Fruit fly (Drosophila melanogaster) whole organism, embryonic: Measurements from ENCODE around the gene Taf2.

Experiments used
- B-H2 ChIP-seq: fragments of 200-800 bp; sonication (Bioruptor generic); optimal IDR thresholded peaks from 2 replicates; lab custom pipeline; 2018; ENCODE audit warnings: missing biosample characterization, mild to moderate bottlenecking, missing genetic modification characterization
- CG10959 ChIP-seq: fragments of 200-800 bp; sonication (Bioruptor generic); IDR thresholded peaks from 2 replicates; pipeline ENCODE4 v1.3.6; 2022; ENCODE audit warnings: missing biosample characterization, missing genetic modification characterization
- CG11504 ChIP-seq: fragments of 200-800 bp; sonication (Bioruptor generic); optimal IDR thresholded peaks from 3 replicates; lab custom pipeline; 2019; ENCODE audit warnings: missing biosample characterization, mild to moderate bottlenecking, missing genetic modification characterization, moderate library complexity
- CG11696 ChIP-seq: fragments of 200-800 bp; sonication (Bioruptor generic); IDR thresholded peaks from 2 replicates; pipeline ENCODE4 v1.3.6; 2022; ENCODE audit warnings: missing biosample characterization, missing genetic modification characterization
- CG12071 ChIP-seq: fragments of 200-800 bp; sonication (Bioruptor generic); optimal IDR thresholded peaks from 3 replicates; lab custom pipeline; 2018; ENCODE audit warnings: missing biosample characterization, mild to moderate bottlenecking, missing genetic modification characterization
- CG12659 ChIP-seq: fragments of 200-800 bp; sonication (Bioruptor generic); optimal IDR thresholded peaks from 3 replicates; lab custom pipeline; 2017; ENCODE audit warnings: mild to moderate bottlenecking, missing biosample characterization, missing genetic modification reagents, missing genetic modification characterization
- CG13424 ChIP-seq: fragments of 200-800 bp; sonication (Bioruptor generic); optimal IDR thresholded peaks from 2 replicates; lab custom pipeline; 2019; ENCODE audit warnings: missing biosample characterization, mild to moderate bottlenecking, missing genetic modification characterization, moderate library complexity
- CG14667 ChIP-seq: fragments of 200-800 bp; sonication (Bioruptor generic); IDR thresholded peaks from 2 replicates; pipeline ENCODE4 v1.3.6; 2022; ENCODE audit warnings: missing biosample characterization, missing genetic modification characterization
- CG15011 ChIP-seq: fragments of 200-800 bp; sonication (Bioruptor generic); optimal IDR thresholded peaks from 3 replicates; lab custom pipeline; 2018; ENCODE audit warnings: missing biosample characterization, mild to moderate bottlenecking, missing genetic modification characterization
- CG15073 ChIP-seq: fragments of 200-800 bp; sonication (Bioruptor generic); optimal IDR thresholded peaks from 2 replicates; lab custom pipeline; 2016; ENCODE audit warnings: missing biosample characterization, missing genetic modification characterization
- CG18011 ChIP-seq: fragments of 200-800 bp; sonication (Bioruptor generic); optimal IDR thresholded peaks from 2 replicates; lab custom pipeline; 2017; ENCODE audit warnings: missing biosample characterization, missing genetic modification characterization, mild to moderate bottlenecking, moderate library complexity, missing genotype
- CG31365 ChIP-seq: fragments of 200-800 bp; sonication (Bioruptor generic); optimal IDR thresholded peaks from 2 replicates; lab custom pipeline; 2018; ENCODE audit warnings: missing biosample characterization, mild to moderate bottlenecking, missing genetic modification characterization
- CG32767 ChIP-seq: fragments of 200-800 bp; sonication (Bioruptor generic); IDR thresholded peaks from 2 replicates; pipeline ENCODE4 v1.3.6; 2022; ENCODE audit warnings: missing biosample characterization, missing genetic modification characterization
- CG33213 ChIP-seq: fragments of 200-800 bp; sonication (Bioruptor generic); optimal IDR thresholded peaks from 3 replicates; lab custom pipeline; 2016; ENCODE audit warnings: missing biosample characterization, missing genetic modification characterization
- CG5245 ChIP-seq: fragments of 200-800 bp; sonication (Bioruptor generic); optimal IDR thresholded peaks from 3 replicates; lab custom pipeline; 2016; ENCODE audit warnings: missing biosample characterization, missing genetic modification characterization
- CG6813 ChIP-seq: fragments of 200-800 bp; sonication (Bioruptor generic); optimal IDR thresholded peaks from 2 replicates; lab custom pipeline; 2017; ENCODE audit warnings: missing biosample characterization, missing genetic modification characterization, mild to moderate bottlenecking, moderate library complexity, missing genetic modification reagents
- CG8089 ChIP-seq: fragments of 200-800 bp; sonication (Bioruptor generic); optimal IDR thresholded peaks from 3 replicates; lab custom pipeline; 2016; ENCODE audit warnings: missing biosample characterization, missing genetic modification characterization
- D19B ChIP-seq: fragments of 200-800 bp; sonication (Bioruptor generic); optimal IDR thresholded peaks from 2 replicates; lab custom pipeline; 2017; ENCODE audit warnings: missing biosample characterization, mild to moderate bottlenecking, missing genetic modification characterization
- Gsc ChIP-seq: fragments of 200-800 bp; sonication (Bioruptor generic); IDR thresholded peaks from 2 replicates; pipeline ENCODE4 v1.3.6; 2022; ENCODE audit warnings: missing biosample characterization, missing genetic modification characterization
- Hr3 ChIP-seq: fragments of 200-800 bp; sonication (Bioruptor generic); optimal IDR thresholded peaks from 3 replicates; lab custom pipeline; 2016; ENCODE audit warnings: missing biosample characterization, missing genetic modification characterization
- Hsf ChIP-seq: fragments of 200-800 bp; sonication (Bioruptor generic); optimal IDR thresholded peaks from 3 replicates; lab custom pipeline; 2016; ENCODE audit warnings: missing biosample characterization, missing genetic modification characterization
- Jarid2 ChIP-seq: fragments of 200-800 bp; sonication (Bioruptor generic); optimal IDR thresholded peaks from 3 replicates; lab custom pipeline; 2017; ENCODE audit warnings: mild to moderate bottlenecking, missing biosample characterization, missing genetic modification reagents, missing genetic modification characterization
- Nf-YB ChIP-seq: fragments of 200-800 bp; sonication (Bioruptor generic); optimal IDR thresholded peaks from 3 replicates; lab custom pipeline; 2019; ENCODE audit warnings: missing biosample characterization, mild to moderate bottlenecking, missing genetic modification characterization, moderate library complexity
- Rfx ChIP-seq: fragments of 200-800 bp; sonication (Bioruptor generic); IDR thresholded peaks from 2 replicates; pipeline ENCODE4 v1.3.6; 2022; ENCODE audit warnings: missing biosample characterization, missing genetic modification characterization
- Rx ChIP-seq: fragments of 200-800 bp; sonication (Bioruptor generic); IDR thresholded peaks from 2 replicates; pipeline ENCODE4 v1.3.6; 2022; ENCODE audit warnings: missing biosample characterization, missing genetic modification characterization
- Trl ChIP-seq, 3 experiments: fragments of >200 bp in 2 of 3; fragments of 200-800 bp in 1 of 3; sonication (Bioruptor generic) in 1 of 3; optimal IDR thresholded peaks; 2 replicates in 1 of 3; 3 replicates in 2 of 3; lab custom pipeline; 2016 to 2017; ENCODE audit warnings: missing biosample characterization in 1 of 3, missing genetic modification characterization in 1 of 3
- abd-A ChIP-seq: fragments of 200-800 bp; sonication (Bioruptor generic); optimal IDR thresholded peaks from 3 replicates; lab custom pipeline; 2019; ENCODE audit warnings: missing biosample characterization, mild to moderate bottlenecking, missing genetic modification characterization, moderate library complexity
- ase ChIP-seq: fragments of 200-800 bp; sonication (Bioruptor generic); IDR thresholded peaks from 3 replicates; pipeline ENCODE4 v1.3.6; 2022; ENCODE audit warnings: missing biosample characterization, missing genetic modification characterization
- ato ChIP-seq: fragments of 200-800 bp; sonication (Bioruptor generic); IDR thresholded peaks from 2 replicates; pipeline ENCODE4 v1.3.6; 2022; ENCODE audit warnings: missing biosample characterization, missing genetic modification characterization; ENCODE audit not compliant: partially characterized antibody
- bcd ChIP-seq: fragments of 200-800 bp; sonication (Bioruptor generic); optimal IDR thresholded peaks from 2 replicates; lab custom pipeline; 2017; ENCODE audit warnings: missing biosample characterization, mild to moderate bottlenecking, missing genetic modification characterization
- bsh ChIP-seq, 2 experiments: fragments of 200-800 bp; sonication (Bioruptor generic); optimal IDR thresholded peaks; 2 replicates each; lab custom pipeline; 2017 to 2018; ENCODE audit warnings: mild to moderate bottlenecking in 2 of 2, missing biosample characterization in 2 of 2, missing genetic modification characterization in 2 of 2, moderate library complexity in 1 of 2
- caup ChIP-seq: fragments of 200-800 bp; sonication (Bioruptor generic); optimal IDR thresholded peaks from 3 replicates; lab custom pipeline; 2017; ENCODE audit warnings: missing biosample characterization, mild to moderate bottlenecking, missing genetic modification characterization, moderate library complexity; ENCODE audit not compliant: severe bottlenecking
- chn ChIP-seq: fragments of 200-800 bp; sonication (Bioruptor generic); optimal IDR thresholded peaks from 2 replicates; lab custom pipeline; 2016; ENCODE audit warnings: missing biosample characterization, missing genetic modification characterization
- crol ChIP-seq: fragments of 200-800 bp; sonication (Bioruptor generic); IDR thresholded peaks from 2 replicates; pipeline ENCODE4 v1.3.6; 2022; ENCODE audit warnings: missing biosample characterization, missing genetic modification characterization
- da ChIP-seq: fragments of 200-800 bp; sonication (Bioruptor generic); optimal IDR thresholded peaks from 2 replicates; lab custom pipeline; 2016; ENCODE audit warnings: missing biosample characterization, missing genetic modification characterization
- dpn ChIP-seq, 2 experiments: fragments of 200-800 bp; sonication (Bioruptor generic); optimal IDR thresholded peaks; 3 replicates each; lab custom pipeline; 2016; ENCODE audit warnings: missing biosample characterization in 2 of 2, missing genetic modification characterization in 2 of 2
- fd64A ChIP-seq: fragments of 200-800 bp; sonication (Bioruptor generic); optimal IDR thresholded peaks from 3 replicates; lab custom pipeline; 2018; ENCODE audit warnings: missing biosample characterization, mild to moderate bottlenecking, missing genetic modification characterization
- gcm ChIP-seq: fragments of 200-800 bp; sonication (Bioruptor generic); optimal IDR thresholded peaks from 2 replicates; lab custom pipeline; 2019; ENCODE audit warnings: missing biosample characterization, mild to moderate bottlenecking, missing genetic modification characterization, moderate library complexity
- gsb ChIP-seq: fragments of 200-800 bp; sonication (Bioruptor generic); IDR thresholded peaks from 2 replicates; pipeline ENCODE4 v1.3.6; 2022; ENCODE audit warnings: missing biosample characterization, missing genetic modification characterization
- ind ChIP-seq: fragments of 200-800 bp; sonication (Bioruptor generic); optimal IDR thresholded peaks from 3 replicates; lab custom pipeline; 2016; ENCODE audit warnings: missing biosample characterization, missing genetic modification characterization
- jigr1 ChIP-seq: fragments of 200-800 bp; sonication (Bioruptor generic); IDR thresholded peaks from 3 replicates; pipeline ENCODE4 v1.3.6; 2022; ENCODE audit warnings: missing biosample characterization, missing genetic modification characterization
- otp ChIP-seq: fragments of 200-800 bp; sonication (Bioruptor generic); IDR thresholded peaks from 3 replicates; pipeline ENCODE4, ENCODE4 v1.3.6; 2022; ENCODE audit warnings: missing biosample characterization, missing genetic modification characterization
- pfk ChIP-seq: fragments of 200-800 bp; sonication (Bioruptor generic); optimal IDR thresholded peaks from 2 replicates; lab custom pipeline; 2018; ENCODE audit warnings: missing biosample characterization, mild to moderate bottlenecking, missing genetic modification characterization, moderate library complexity
- sens-2 ChIP-seq: fragments of 200-800 bp; sonication (Bioruptor generic); IDR thresholded peaks from 2 replicates; pipeline ENCODE4 v1.3.6; 2022; ENCODE audit warnings: missing biosample characterization, missing genetic modification characterization
- sima ChIP-seq: fragments of 200-800 bp; sonication (Bioruptor generic); optimal IDR thresholded peaks from 2 replicates; lab custom pipeline; 2016; ENCODE audit warnings: missing biosample characterization, missing genetic modification characterization
- stc ChIP-seq: fragments of 200-800 bp; sonication (Bioruptor generic); IDR thresholded peaks from 2 replicates; pipeline ENCODE4 v1.3.6; 2022; ENCODE audit warnings: missing biosample characterization, missing genetic modification characterization
- tgo ChIP-seq: fragments of 200-800 bp; sonication (Bioruptor generic); IDR thresholded peaks from 3 replicates; pipeline ENCODE4 v1.3.6; 2022; ENCODE audit warnings: missing biosample characterization, missing genetic modification characterization
- ttk ChIP-seq: fragments of 200-800 bp; sonication (Bioruptor generic); IDR thresholded peaks from 2 replicates; pipeline ENCODE4 v2.1.2; 2022; ENCODE audit warnings: missing biosample characterization, missing genetic modification characterization
- unc-4 ChIP-seq: fragments of 200-800 bp; sonication (Bioruptor generic); IDR thresholded peaks from 2 replicates; pipeline ENCODE4 v1.3.6; 2022; ENCODE audit warnings: missing biosample characterization, missing genetic modification characterization; ENCODE audit not compliant: partially characterized antibody
- yki ChIP-seq: fragments of >200 bp; optimal IDR thresholded peaks from 3 replicates; lab custom pipeline; 2018
- zfh2 ChIP-seq: fragments of 200-800 bp; sonication (Bioruptor generic); optimal IDR thresholded peaks from 2 replicates; lab custom pipeline; 2016; ENCODE audit warnings: missing biosample characterization, missing genetic modification characterization

Gene Taf2

dm6 chr3L:9888630-9889130, at the start of gene Taf2, which contains the start of gene CalpB (continued):
- peak; percentile 85 for TF ChIP-seq Rfx (GFP tag; lab: Robert Waterston, UW)
- TF ChIP-seq dpn (GFP tag; optimal IDR thresholded peaks at IDR 0.05; lab: Kevin White, UChicago) = peak; percentile 46 to 82
- TF ChIP-seq B-H2 (GFP tag; lab: Kevin White, UChicago) = no peak
- TF ChIP-seq Gsc = no peak
- TF ChIP-seq CG8089 (GFP tag; lab: Kevin White, UChicago) = no peak
- TF ChIP-seq CG31365 = no peak
- TF ChIP-seq bcd (GFP tag; lab: Kevin White, UChicago) = peak; percentile 91
- no peak for TF ChIP-seq abd-A (tag; lab: Kevin White, UChicago)
- no peak for TF ChIP-seq gcm (GFP tag; lab: Kevin White, UChicago)
- peak; percentile 72 for TF ChIP-seq CG32767 (GFP tag; lab: Robert Waterston, UW)
- peak; percentile 36 to 85 for TF ChIP-seq bsh (GFP tag; optimal IDR thresholded peaks at IDR 0.05; lab: Kevin White, UChicago)
- peak; percentile 72 for TF ChIP-seq caup (GFP tag; lab: Kevin White, UChicago)
- TF ChIP-seq Nf-YB = peak; percentile 72
- TF ChIP-seq CG33213 = no peak
- peak; percentile 91 for TF ChIP-seq CG12659
- TF ChIP-seq da (GFP tag; lab: Kevin White, UChicago) = no peak
- TF ChIP-seq CG11696 (GFP tag; lab: Robert Waterston, UW) = no peak
- peak; percentile 61 for TF ChIP-seq CG14667 (GFP tag; lab: Robert Waterston, UW)
- TF ChIP-seq Jarid2 (GFP tag; lab: Kevin White, UChicago) = no peak
- TF ChIP-seq CG6813 (GFP tag; lab: Kevin White, UChicago) = peak; percentile 70
- TF ChIP-seq Rx = no peak
- peak; percentile 16 for TF ChIP-seq CG15073 (GFP tag; lab: Kevin White, UChicago)
- TF ChIP-seq Hr3 (GFP tag; lab: Kevin White, UChicago) = peak; percentile 81
- TF ChIP-seq fd64A (GFP tag; lab: Kevin White, UChicago) = no peak
- no peak for TF ChIP-seq Trl (optimal IDR thresholded peaks at IDR 0.05; lab: Kevin White, UChicago)
- TF ChIP-seq Trl (GFP tag; optimal IDR thresholded peaks at IDR 0.05; lab: Kevin White, UChicago) = no peak
- TF ChIP-seq Hsf (GFP tag; lab: Kevin White, UChicago) = peak; percentile 61
- TF ChIP-seq ttk = peak; percentile 77; the same call in 1 of the 2 replicates
- no peak for TF ChIP-seq CG18011 (GFP tag; lab: Kevin White, UChicago)
- TF ChIP-seq CG5245 (GFP tag; lab: Kevin White, UChicago) = peak; percentile 59
- TF ChIP-seq unc-4 (GFP tag; lab: Robert Waterston, UW) = no peak
- TF ChIP-seq CG12071 (GFP tag; lab: Kevin White, UChicago) = no peak
- peak; percentile 62 for TF ChIP-seq gsb (GFP tag; lab: Robert Waterston, UW)
- TF ChIP-seq yki (lab: Kevin White, UChicago) = no peak
- peak; percentile 96 for TF ChIP-seq CG11504 (tag; lab: Kevin White, UChicago)
- TF ChIP-seq CG15011 (GFP tag; lab: Kevin White, UChicago) = peak; percentile 62
- no peak for TF ChIP-seq pfk (GFP tag; lab: Kevin White, UChicago)
- TF ChIP-seq sima (GFP tag; lab: Kevin White, UChicago) = no peak
- peak; percentile 90 for TF ChIP-seq CG13424 (tag; lab: Kevin White, UChicago)
- no peak for TF ChIP-seq crol (GFP tag; lab: Robert Waterston, UW)
- no peak for TF ChIP-seq ato
- peak; percentile 58 for TF ChIP-seq chn (GFP tag; lab: Kevin White, UChicago)
- peak; percentile 64; the same call in 1 of the 3 replicates for TF ChIP-seq otp
- TF ChIP-seq tgo (GFP tag; lab: Robert Waterston, UW) = peak; percentile 89
- TF ChIP-seq stc (GFP tag; lab: Robert Waterston, UW) = peak; percentile 86
- TF ChIP-seq CG10959 = peak; percentile 91
- TF ChIP-seq ase (GFP tag; lab: Robert Waterston, UW) = peak; percentile 74
- peak; percentile 85 for TF ChIP-seq ind (GFP tag; lab: Kevin White, UChicago)
- TF ChIP-seq D19B (GFP tag; lab: Kevin White, UChicago) = peak; percentile 11
- no peak for TF ChIP-seq sens-2 (GFP tag; lab: Robert Waterston, UW)
- no peak for TF ChIP-seq jigr1
- peak; percentile 60 for TF ChIP-seq zfh2 (GFP tag; lab: Kevin White, UChicago)
